Worm (Caenorhabditis elegans) whole organism, late embryonic: ENCODE data around the gene F42G8.8.

Experiments
- ama-1 ChIP-seq: fragments of 150-350 bp; optimal IDR thresholded peaks from 2 replicates; lab custom pipeline; 2014
- ceh-18 ChIP-seq: sonication (generic microtip); optimal IDR thresholded peaks from 2 replicates; lab custom pipeline; 2016; ENCODE audit warnings: missing genetic modification characterization, missing compliant biosample characterization
- nfya-1 ChIP-seq: sonication (generic microtip); optimal IDR thresholded peaks from 2 replicates; lab custom pipeline; 2017; ENCODE audit warnings: missing genetic modification characterization, mild to moderate bottlenecking, missing compliant biosample characterization, antibody characterized with exemption, moderate library complexity
- odd-2 ChIP-seq: sonication (generic microtip); optimal IDR thresholded peaks from 2 replicates; lab custom pipeline; 2017; ENCODE audit warnings: antibody characterized with exemption, mild to moderate bottlenecking, missing genetic modification characterization, missing compliant biosample characterization
- rnt-1 ChIP-seq: sonication (generic microtip); optimal IDR thresholded peaks from 2 replicates; lab custom pipeline; 2016; ENCODE audit warnings: missing genetic modification characterization, missing compliant biosample characterization

ce11 chrIV:8099601-8100000 lies 19.3 kb upstream of the F42G8.8 start, which contains the start of gene Y42H9AR.2:
- no peak for TF ChIP-seq ama-1 (lab: Kevin White, UChicago)
- no peak for TF ChIP-seq odd-2 (tag; lab: Kevin White, UChicago)
- no peak for TF ChIP-seq rnt-1 (tag; lab: Kevin White, UChicago)
- no peak for TF ChIP-seq ceh-18 (tag; lab: Kevin White, UChicago)
- no peak for TF ChIP-seq nfya-1
